Fruit fly (Drosophila melanogaster): ENCODE data around the gene Cyp313a4.

The Cyp313a4 gene

DNA sequence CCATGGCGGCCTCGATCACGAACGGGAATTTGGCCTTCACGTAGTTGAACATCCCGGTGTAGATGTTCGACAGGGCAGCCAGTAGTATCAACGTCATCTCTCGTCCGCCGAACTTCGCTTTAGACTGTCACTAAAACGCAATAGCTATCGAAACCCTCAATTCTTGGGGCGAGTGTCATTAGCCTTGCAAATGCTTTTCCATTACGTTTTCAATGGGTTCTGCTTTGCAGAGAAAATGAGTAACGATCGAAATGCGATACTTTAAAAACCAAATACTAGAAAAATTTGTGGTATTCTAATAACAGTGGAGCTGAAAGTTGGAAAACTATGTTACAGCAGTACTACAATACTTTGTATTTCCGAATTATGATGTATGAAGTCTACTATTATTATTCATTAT lies 5.0 kb downstream of the Cyp313a4 start, which contains the start of gene CG43630:
Gene CG43630, minus strand, starts transcription at position 101 of the 400 bp plus-strand sequence.
- TF ChIP-seq CG8301 (tag; optimal IDR thresholded peaks at IDR 0.05), result no peak
- TF ChIP-seq CG4496 (GFP tag; IDR thresholded peaks at IDR 0.05), result no peak
- TF ChIP-seq CG10348 (GFP tag; IDR thresholded peaks at IDR 0.05), result no peak
- TF ChIP-seq CG12605 (GFP tag; IDR thresholded peaks at IDR 0.05), result no peak
- no peak for TF ChIP-seq EcR (GFP tag; optimal IDR thresholded peaks at IDR 0.05)
- no peak for TF ChIP-seq gl (tag; optimal IDR thresholded peaks at IDR 0.05)
- TF ChIP-seq Pif1A (GFP tag; optimal IDR thresholded peaks at IDR 0.05), result no peak
- TF ChIP-seq CG9948 (tag; optimal IDR thresholded peaks at IDR 0.05), result no peak
- no peak for TF ChIP-seq CG17806 (tag; optimal IDR thresholded peaks at IDR 0.05)
- TF ChIP-seq CG15710 (tag; optimal IDR thresholded peaks at IDR 0.05), result no peak
- TF ChIP-seq CG14655 (GFP tag; optimal IDR thresholded peaks at IDR 0.05), result no peak

DNA sequence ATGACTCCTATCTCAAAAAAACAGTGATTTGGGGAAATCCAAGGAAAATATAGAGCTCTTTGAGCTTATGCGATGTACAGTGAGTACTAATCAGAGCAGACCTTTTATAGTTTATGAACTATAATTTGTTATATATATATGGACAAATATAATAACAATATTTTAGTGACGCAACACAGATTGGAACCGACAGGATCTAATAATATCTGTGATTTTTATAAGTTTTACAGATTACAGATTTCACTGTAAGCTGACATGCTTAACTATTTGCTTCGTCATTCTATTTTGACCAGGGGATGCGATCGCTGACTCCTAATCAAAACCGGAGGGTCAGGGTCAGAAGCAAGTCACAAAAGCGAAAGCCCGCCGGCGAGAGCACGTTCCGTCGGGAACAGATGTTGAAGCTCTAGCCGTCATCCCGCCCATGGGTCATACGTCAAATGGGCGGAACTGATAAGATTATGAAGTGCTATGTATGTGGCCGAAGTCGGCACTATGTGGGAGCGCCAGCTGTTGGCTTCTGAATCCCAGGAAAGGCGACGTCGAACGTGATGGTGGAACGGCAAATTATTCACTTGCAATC lies 7.0 kb downstream of the Cyp313a4 start, which contains the start of gene Gnmt:
Gene Gnmt, plus strand, starts transcription at position 568 of the 583 bp plus-strand sequence.
- TF ChIP-seq rn (GFP tag; IDR thresholded peaks at IDR 0.05), result no peak
- no peak for TF ChIP-seq gl (tag; optimal IDR thresholded peaks at IDR 0.05)
- TF ChIP-seq CG34367 (tag; optimal IDR thresholded peaks at IDR 0.05), result no peak
- no peak for TF ChIP-seq CG14655 (GFP tag; optimal IDR thresholded peaks at IDR 0.05)
- TF ChIP-seq Pif1A (GFP tag; optimal IDR thresholded peaks at IDR 0.05), result no peak
- no peak for TF ChIP-seq CG13204 (GFP tag; optimal IDR thresholded peaks at IDR 0.05)
- TF ChIP-seq CG8159 (tag; optimal IDR thresholded peaks at IDR 0.05), result no peak
- no peak for TF ChIP-seq CG10348 (GFP tag; IDR thresholded peaks at IDR 0.05)
- TF ChIP-seq D1 (tag; optimal IDR thresholded peaks at IDR 0.05), result no peak
- TF ChIP-seq CG12605 (GFP tag; IDR thresholded peaks at IDR 0.05), result no peak
- no peak for TF ChIP-seq CG15710 (tag; optimal IDR thresholded peaks at IDR 0.05)
- TF ChIP-seq CG8301 (tag; optimal IDR thresholded peaks at IDR 0.05), result no peak
- TF ChIP-seq CG32121 (GFP tag; IDR thresholded peaks at IDR 0.05), result no peak
- TF ChIP-seq Pif1B (GFP tag; optimal IDR thresholded peaks at IDR 0.05), result no peak
- TF ChIP-seq CG4496 (GFP tag; IDR thresholded peaks at IDR 0.05), result no peak
- TF ChIP-seq Snoo (tag; optimal IDR thresholded peaks at IDR 0.05), result no peak
- no peak for TF ChIP-seq fd96Ca (GFP tag; IDR thresholded peaks at IDR 0.05)

DNA sequence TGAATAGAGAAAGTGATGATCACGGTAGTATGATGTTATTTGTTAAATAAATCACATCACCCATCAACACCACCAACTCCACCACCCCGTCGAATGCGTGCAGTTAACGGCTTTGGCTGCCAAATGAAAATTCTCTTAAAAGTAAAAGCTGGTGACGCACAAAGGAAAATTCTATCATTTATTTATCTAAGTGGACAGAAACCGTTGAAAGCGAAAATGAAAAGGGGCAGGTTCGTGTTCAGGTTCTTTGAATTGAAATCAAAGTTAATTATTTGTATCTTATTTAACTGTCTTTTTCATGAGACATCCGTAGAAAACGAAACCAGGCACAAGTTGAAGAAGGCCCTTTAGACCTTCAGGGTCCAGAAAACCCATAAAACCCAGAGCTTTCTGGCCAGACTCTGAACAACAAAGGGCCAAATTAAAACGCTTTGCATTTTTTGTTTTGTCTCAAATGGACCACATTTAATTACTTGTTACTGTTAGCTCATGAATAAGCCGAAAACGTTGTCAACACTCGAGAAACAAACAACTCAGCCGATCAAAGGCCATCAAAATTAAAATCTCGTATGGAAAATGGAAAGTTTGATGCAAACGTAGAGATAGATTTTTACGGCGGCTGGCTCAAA lies 14.9 kb downstream of the Cyp313a4 start:
- TF ChIP-seq Pif1A (GFP tag; optimal IDR thresholded peaks at IDR 0.05) (no peak), CG8159 (tag; optimal IDR thresholded peaks at IDR 0.05) (no peak), CG17806 (tag; optimal IDR thresholded peaks at IDR 0.05) (no peak), CG32121 (GFP tag; IDR thresholded peaks at IDR 0.05) (no peak), CG12605 (GFP tag; IDR thresholded peaks at IDR 0.05) (no peak), Ets98B (GFP tag; IDR thresholded peaks at IDR 0.05) (no peak), Pif1B (GFP tag; optimal IDR thresholded peaks at IDR 0.05) (no peak), D1 (tag; optimal IDR thresholded peaks at IDR 0.05) (no peak), CG10348 (GFP tag; IDR thresholded peaks at IDR 0.05) (no peak)

dm6 chr3R:12662531-12662930 lies 18.6 kb downstream of the Cyp313a4 start, which contains the start of gene CG14395:
Gene CG14395, plus strand, starts transcription at chr3R:12662831.
- TF ChIP-seq fd96Ca (GFP tag; IDR thresholded peaks at IDR 0.05) (no peak), CG4496 (GFP tag; IDR thresholded peaks at IDR 0.05) (peak; percentile 72; the same call in 2 of the 3 replicates), Ets98B (GFP tag; IDR thresholded peaks at IDR 0.05) (0 out of 2 replicates have a peak, but pooled peaks have one; percentile 17)

DNA sequence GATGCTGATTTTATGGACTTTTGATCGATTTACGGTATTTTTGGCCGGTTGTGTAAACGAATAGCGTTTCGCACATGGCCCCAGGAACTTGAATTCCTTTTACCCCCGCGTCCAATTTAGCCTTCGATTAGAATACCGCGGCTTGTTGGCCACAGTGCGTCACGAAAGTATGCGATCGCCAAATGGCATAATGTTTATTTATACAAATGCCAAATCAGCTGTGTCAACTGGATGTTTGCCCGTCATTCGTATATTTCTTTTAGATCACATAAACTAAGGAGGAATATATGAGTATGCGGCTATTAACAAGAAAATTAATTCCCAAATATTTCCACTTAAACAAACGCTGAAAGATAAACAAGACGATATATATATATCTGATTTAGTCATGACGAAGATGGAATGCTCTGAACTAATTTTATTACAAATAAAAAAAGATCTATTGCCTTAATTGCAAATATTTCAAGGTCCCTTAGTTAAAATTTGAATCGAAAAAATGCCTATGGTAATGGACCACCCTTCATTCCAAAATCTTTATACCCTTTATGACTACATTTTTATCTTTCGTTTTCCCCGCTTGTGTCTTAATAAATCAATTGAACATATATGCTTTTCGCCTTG lies 24.1 kb downstream of the Cyp313a4 start:
- TF ChIP-seq CG10348 (GFP tag; IDR thresholded peaks at IDR 0.05) (no peak), Pif1B (GFP tag; optimal IDR thresholded peaks at IDR 0.05) (no peak), EcR (GFP tag; optimal IDR thresholded peaks at IDR 0.05) (no peak), rn (GFP tag; IDR thresholded peaks at IDR 0.05) (no peak), CG15710 (tag; optimal IDR thresholded peaks at IDR 0.05) (no peak), gl (tag; optimal IDR thresholded peaks at IDR 0.05) (no peak), CG13204 (GFP tag; optimal IDR thresholded peaks at IDR 0.05) (no peak), Snoo (tag; optimal IDR thresholded peaks at IDR 0.05) (no peak)

DNA sequence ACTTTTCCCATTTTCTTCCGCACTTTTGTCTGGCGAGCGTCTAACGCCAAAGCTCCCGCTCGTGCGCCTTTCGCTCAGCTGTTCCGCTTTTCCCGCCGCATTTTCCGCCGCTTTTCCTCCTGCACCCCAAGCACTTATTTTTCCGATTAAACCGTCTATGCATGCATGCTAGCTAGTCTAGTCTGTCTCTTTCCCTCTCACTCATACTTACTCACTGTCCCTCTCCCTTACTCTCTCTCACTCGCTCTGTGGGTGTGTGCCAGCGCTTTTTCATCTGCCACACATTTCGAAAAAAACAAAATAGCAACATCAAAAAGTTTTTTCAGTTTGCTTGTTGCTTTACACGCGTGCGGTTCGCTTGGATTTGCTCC lies 26.9 kb downstream of the Cyp313a4 start, which contains the start of gene CG6225:
Gene CG6225, plus strand, starts transcription at position 325 of the 371 bp plus-strand sequence.
- TF ChIP-seq CG10348 (GFP tag; IDR thresholded peaks at IDR 0.05) (no peak), rn (GFP tag; IDR thresholded peaks at IDR 0.05) (no peak), Pif1B (GFP tag; optimal IDR thresholded peaks at IDR 0.05) (no peak), D1 (tag; optimal IDR thresholded peaks at IDR 0.05) (no peak), CG15710 (tag; optimal IDR thresholded peaks at IDR 0.05) (no peak), CG17806 (tag; optimal IDR thresholded peaks at IDR 0.05) (no peak), CG32121 (GFP tag; IDR thresholded peaks at IDR 0.05) (no peak), CG9948 (tag; optimal IDR thresholded peaks at IDR 0.05) (no peak)
